Worm (Caenorhabditis elegans) whole organism, young adult: ENCODE measurements around the gene pat-6.

Experiments used
- C17E4.6 ChIP-seq: fragments of 200-800 bp; sonication (Bioruptor generic); IDR thresholded peaks from 2 replicates; pipeline ENCODE4 v1.3.6; 2022; ENCODE audit warnings: missing genetic modification reagents, missing genetic modification characterization, missing compliant biosample characterization
- F55B11.4 ChIP-seq: sonication (generic microtip); optimal IDR thresholded peaks from 2 replicates; lab custom pipeline; 2016; ENCODE audit warnings: missing compliant biosample characterization, missing genetic modification characterization, borderline replicate concordance; ENCODE audit not compliant: insufficient read depth
- let-526 ChIP-seq: fragments of 200-800 bp; sonication (Bioruptor generic); IDR thresholded peaks from 2 replicates; pipeline ENCODE4 v1.3.6; 2022; ENCODE audit warnings: missing genetic modification reagents, missing genetic modification characterization, missing compliant biosample characterization
- pha-4 ChIP-seq: fragments of 150-350 bp; sonication (generic microtip); optimal IDR thresholded peaks from 2 replicates; lab custom pipeline; 2014; ENCODE audit warnings: missing biosample characterization, missing genetic modification reagents, missing genetic modification characterization

DNA sequence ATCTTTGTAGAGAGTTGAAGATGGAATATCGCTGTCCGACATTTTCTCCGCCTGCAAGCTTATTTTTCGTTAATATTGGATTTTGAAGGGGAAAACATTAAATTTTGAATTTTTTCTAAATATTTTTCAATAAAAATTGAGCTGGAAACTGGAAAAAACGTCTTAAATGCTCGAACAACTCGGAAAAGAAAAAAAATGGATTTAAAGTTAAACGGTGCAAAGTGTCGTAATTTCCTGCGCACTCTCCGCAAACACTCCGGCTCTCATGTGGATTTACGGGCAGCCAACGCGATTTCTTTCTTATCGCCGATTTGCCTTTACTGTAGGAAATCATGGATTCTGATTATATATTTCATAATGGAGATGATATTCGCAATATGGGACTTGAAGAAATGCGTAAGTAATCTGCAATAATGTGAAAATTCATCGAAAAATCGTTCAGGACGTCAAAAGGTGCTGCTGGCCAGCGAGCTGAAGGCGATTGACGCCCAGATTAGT is 23.7 kb downstream of the pat-6 start, which contains the start of the genes fnta-1 and cogc-8:
- TF ChIP-seq let-526 (GFP tag; lab: Robert Waterston, UW): no peak
- no peak for TF ChIP-seq pha-4 (tag; lab: Kevin White, UChicago)
- no peak for TF ChIP-seq C17E4.6 (GFP tag; lab: Robert Waterston, UW)
- TF ChIP-seq F55B11.4: no peak
